Fruit fly (Drosophila melanogaster): ENCODE data around the gene CG34130.

The CG34130 gene

dm6 chr3R:26226506-26227277 lies 36.9 kb upstream of the CG34130 start:
- TF ChIP-seq rgr (GFP tag; optimal IDR thresholded peaks at IDR 0.05) (no peak), Rel (GFP tag; optimal IDR thresholded peaks at IDR 0.05) (no peak), Rel (tag; optimal IDR thresholded peaks at IDR 0.05) (peak; percentile 92), jim (GFP tag; optimal IDR thresholded peaks at IDR 0.05) (no peak)

- TF ChIP-seq CrebA (GFP tag; optimal IDR thresholded peaks at IDR 0.05; ENCODE audit: borderline replicate concordance) (no peak), dmrt93B (GFP tag; optimal IDR thresholded peaks at IDR 0.05) (no peak), Jra (GFP tag; optimal IDR thresholded peaks at IDR 0.05) (no peak), usp (GFP tag; optimal IDR thresholded peaks at IDR 0.05) (no peak), dl (GFP tag; optimal IDR thresholded peaks at IDR 0.05; ENCODE audit: insufficient read depth in 1 of 2, partially characterized antibody in 2 of 2) (no peak), dsf (GFP tag; optimal IDR thresholded peaks at IDR 0.05; ENCODE audit: borderline replicate concordance) (no peak), CG32264 (GFP tag; optimal IDR thresholded peaks at IDR 0.05) (no peak), Abd-B (GFP tag; optimal IDR thresholded peaks at IDR 0.05) (no peak), woc (GFP tag; optimal IDR thresholded peaks at IDR 0.05) (no peak), Rel (GFP tag; optimal IDR thresholded peaks at IDR 0.05) (no peak), Rel (tag; optimal IDR thresholded peaks at IDR 0.05) (no peak), CG9705 (GFP tag; optimal IDR thresholded peaks at IDR 0.05) (no peak), ey (GFP tag; optimal IDR thresholded peaks at IDR 0.05) (no peak), OdsH (GFP tag; optimal IDR thresholded peaks at IDR 0.05) (no peak), Hr78 (GFP tag; optimal IDR thresholded peaks at IDR 0.05) (no peak), lola (GFP tag; optimal IDR thresholded peaks at IDR 0.05) (no peak), sv (GFP tag; optimal IDR thresholded peaks at IDR 0.05) (no peak)
Observed at dm6 chr3R:26222123-26222651, 32.4 kb upstream of the CG34130 start.

dm6 chr3R:26214301-26214700 lies 24.5 kb upstream of the CG34130 start:
- TF ChIP-seq sv (GFP tag; optimal IDR thresholded peaks at IDR 0.05) (no peak), h (GFP tag; optimal IDR thresholded peaks at IDR 0.05) (peak; percentile 22)

dm6 chr3R:26212935-26213334 lies 23.2 kb upstream of the CG34130 start:
- no peak for TF ChIP-seq dsf (GFP tag; optimal IDR thresholded peaks at IDR 0.05; ENCODE audit: borderline replicate concordance)
- no peak for TF ChIP-seq ey (GFP tag; optimal IDR thresholded peaks at IDR 0.05)

- TF ChIP-seq Hr78 (GFP tag; optimal IDR thresholded peaks at IDR 0.05) (no peak), GATAd (GFP tag; optimal IDR thresholded peaks at IDR 0.05) (no peak)
Observed at dm6 chr3R:26194933-26195452, 5.2 kb upstream of the CG34130 start.

- TF ChIP-seq Myc (optimal IDR thresholded peaks at IDR 0.05) (no peak), br (GFP tag; optimal IDR thresholded peaks at IDR 0.05) (peak; percentile 31), tai (GFP tag; optimal IDR thresholded peaks at IDR 0.05) (no peak), rgr (GFP tag; optimal IDR thresholded peaks at IDR 0.05) (peak; percentile 49), CG32264 (GFP tag; optimal IDR thresholded peaks at IDR 0.05) (no peak), Hr83 (GFP tag; optimal IDR thresholded peaks at IDR 0.05; ENCODE audit: poor library complexity, severe bottlenecking) (no peak), psq (GFP tag; optimal IDR thresholded peaks at IDR 0.05) (no peak), sage (GFP tag; optimal IDR thresholded peaks at IDR 0.05) (no peak), ey (GFP tag; optimal IDR thresholded peaks at IDR 0.05) (peak; percentile 45), Dif (GFP tag; optimal IDR thresholded peaks at IDR 0.05; ENCODE audit: partially characterized antibody) (no peak), Abd-B (GFP tag; optimal IDR thresholded peaks at IDR 0.05) (no peak), Dfd (GFP tag; optimal IDR thresholded peaks at IDR 0.05) (no peak), CrebA (GFP tag; optimal IDR thresholded peaks at IDR 0.05; ENCODE audit: borderline replicate concordance) (no peak), Rel (GFP tag; optimal IDR thresholded peaks at IDR 0.05) (no peak), Rel (tag; optimal IDR thresholded peaks at IDR 0.05) (no peak), dmrt93B (GFP tag; optimal IDR thresholded peaks at IDR 0.05) (no peak), sv (GFP tag; optimal IDR thresholded peaks at IDR 0.05) (no peak), HLH106 (tag; optimal IDR thresholded peaks at IDR 0.05) (peak; percentile 66), GATAd (GFP tag; optimal IDR thresholded peaks at IDR 0.05) (no peak), Vsx2 (GFP tag; optimal IDR thresholded peaks at IDR 0.05; ENCODE audit: partially characterized antibody) (no peak), dsf (GFP tag; optimal IDR thresholded peaks at IDR 0.05; ENCODE audit: borderline replicate concordance) (no peak), brk (GFP tag; optimal IDR thresholded peaks at IDR 0.05) (no peak), h (GFP tag; optimal IDR thresholded peaks at IDR 0.05) (peak; percentile 29), Hr78 (GFP tag; optimal IDR thresholded peaks at IDR 0.05) (no peak), lola (GFP tag; optimal IDR thresholded peaks at IDR 0.05) (no peak), Jra (GFP tag; optimal IDR thresholded peaks at IDR 0.05) (no peak), OdsH (GFP tag; optimal IDR thresholded peaks at IDR 0.05) (peak; percentile 12), Sp1 (GFP tag; optimal IDR thresholded peaks at IDR 0.05) (peak; percentile 39), usp (GFP tag; optimal IDR thresholded peaks at IDR 0.05) (no peak), foxo (GFP tag; optimal IDR thresholded peaks at IDR 0.05) (peak in 1 of 2 experiments; percentile 54), Hnf4 (GFP tag; optimal IDR thresholded peaks at IDR 0.05) (peak; percentile 30)
Observed at dm6 chr3R:26192270-26192669, 2.5 kb upstream of the CG34130 start.

Data from whole organism, wandering third instar larva.